Worm (Caenorhabditis elegans) whole organism, late embryonic: ENCODE data around the gene atg-7.

Experiments used
- K09A11.1 ChIP-seq: sonication (generic microtip); optimal IDR thresholded peaks from 2 replicates; lab custom pipeline; 2017; ENCODE audit warnings: antibody characterized with exemption, mild to moderate bottlenecking, missing genetic modification characterization, missing compliant biosample characterization; ENCODE audit not compliant: insufficient read depth
- ama-1 ChIP-seq: fragments of 150-350 bp; optimal IDR thresholded peaks from 2 replicates; lab custom pipeline; 2014
- ceh-2 ChIP-seq: sonication (generic microtip); optimal IDR thresholded peaks from 2 replicates; lab custom pipeline; 2016; ENCODE audit warnings: missing genotype, missing genetic modification characterization, missing compliant biosample characterization
- ceh-22 ChIP-seq: sonication (generic microtip); optimal IDR thresholded peaks from 2 replicates; lab custom pipeline; 2017; ENCODE audit warnings: missing biosample characterization, missing genetic modification characterization
- dmd-4 ChIP-seq: sonication (generic microtip); optimal IDR thresholded peaks from 2 replicates; lab custom pipeline; 2016; ENCODE audit warnings: borderline replicate concordance, missing genetic modification characterization, missing compliant biosample characterization
- dve-1 ChIP-seq: sonication (generic microtip); optimal IDR thresholded peaks from 2 replicates; lab custom pipeline; 2017; ENCODE audit warnings: antibody characterized with exemption, mild to moderate bottlenecking, missing genetic modification characterization, missing compliant biosample characterization
- elt-2 ChIP-seq: sonication (generic microtip); optimal IDR thresholded peaks from 2 replicates; lab custom pipeline; 2016; ENCODE audit warnings: missing genetic modification reagents, missing genetic modification characterization, missing compliant biosample characterization
- lim-6 ChIP-seq: sonication (generic microtip); optimal IDR thresholded peaks from 2 replicates; lab custom pipeline; 2016; ENCODE audit warnings: missing genetic modification characterization, missing compliant biosample characterization
- lin-11 ChIP-seq: fragments of 200-800 bp; sonication (Bioruptor generic); optimal IDR thresholded peaks from 2 replicates; lab custom pipeline; 2018; ENCODE audit warnings: mild to moderate bottlenecking, missing genetic modification characterization, missing compliant biosample characterization
- madf-2 ChIP-seq: sonication (generic microtip); optimal IDR thresholded peaks from 2 replicates; lab custom pipeline; 2017; ENCODE audit warnings: missing genetic modification characterization, missing compliant biosample characterization
- nhr-11 ChIP-seq: fragments of 150-350 bp; optimal IDR thresholded peaks from 2 replicates; lab custom pipeline; 2014; ENCODE audit warnings: missing biosample characterization, missing genetic modification characterization

DNA sequence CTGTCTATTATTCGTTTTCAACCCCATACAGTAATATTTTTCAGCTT lies 42.4 kb downstream of the atg-7 start, which contains the start of gene kdin-1:
- TF ChIP-seq ceh-22 (tag; lab: Kevin White, UChicago) (no peak), dmd-4 (no peak), elt-2 (tag; lab: Kevin White, UChicago) (no peak), ama-1 (lab: Kevin White, UChicago) (no peak), lin-11 (tag; lab: Kevin White, UChicago) (no peak), nhr-11 (tag; lab: Kevin White, UChicago) (no peak), ceh-2 (tag; lab: Kevin White, UChicago) (no peak), madf-2 (tag; lab: Kevin White, UChicago) (no peak), lim-6 (tag; lab: Kevin White, UChicago) (no peak), dve-1 (tag; lab: Kevin White, UChicago) (no peak), K09A11.1 (tag; lab: Kevin White, UChicago) (no peak)
